Fruit fly (Drosophila melanogaster) whole organism, embryonic: Measurements from ENCODE around the gene CG9643.
A peak's percentile ranks its signal among the peaks of the same experiment; 100 is the strongest.

ENCODE experiments used
- Atf-2 ChIP-seq: fragments of 200-800 bp; sonication (Bioruptor generic); optimal IDR thresholded peaks from 2 replicates; lab custom pipeline; 2016; ENCODE audit warnings: missing biosample characterization, missing genetic modification characterization
- CG11093 ChIP-seq: fragments of 200-800 bp; sonication (Bioruptor generic); IDR thresholded peaks from 3 replicates; pipeline ENCODE4 v1.3.6; 2022; ENCODE audit warnings: missing biosample characterization, missing genetic modification characterization
- CG11247 ChIP-seq: fragments of 200-800 bp; sonication (Bioruptor generic); IDR thresholded peaks from 2 replicates; pipeline ENCODE4 v1.3.6; 2022; ENCODE audit warnings: missing biosample characterization, missing genetic modification characterization
- CG13123 ChIP-seq: fragments of 200-800 bp; sonication (Bioruptor generic); optimal IDR thresholded peaks from 2 replicates; lab custom pipeline; 2016; ENCODE audit warnings: missing biosample characterization, missing genetic modification characterization
- CG13287 ChIP-seq: fragments of 200-800 bp; sonication (Bioruptor generic); IDR thresholded peaks from 2 replicates; pipeline ENCODE4 v1.3.6; 2022; ENCODE audit warnings: missing biosample characterization, missing genetic modification characterization; ENCODE audit not compliant: partially characterized antibody
- CG13624 ChIP-seq: fragments of 200-800 bp; sonication (Bioruptor generic); optimal IDR thresholded peaks from 2 replicates; lab custom pipeline; 2016; ENCODE audit warnings: missing biosample characterization, missing genetic modification characterization
- CG14965 ChIP-seq: fragments of 200-800 bp; sonication (Bioruptor generic); optimal IDR thresholded peaks from 2 replicates; lab custom pipeline; 2016; ENCODE audit warnings: missing biosample characterization, missing genetic modification characterization, borderline replicate concordance
- CG15514 ChIP-seq: fragments of 200-800 bp; sonication (Bioruptor generic); optimal IDR thresholded peaks from 3 replicates; lab custom pipeline; 2017; ENCODE audit warnings: missing biosample characterization, missing genetic modification characterization, mild to moderate bottlenecking, moderate library complexity, missing genetic modification reagents
- CG1647 ChIP-seq: fragments of 200-800 bp; sonication (Bioruptor generic); optimal IDR thresholded peaks from 3 replicates; lab custom pipeline; 2016; ENCODE audit warnings: missing biosample characterization, missing genetic modification characterization
- CG1792 ChIP-seq: fragments of 200-800 bp; sonication (Bioruptor generic); optimal IDR thresholded peaks from 2 replicates; lab custom pipeline; 2016; ENCODE audit warnings: missing biosample characterization, missing genetic modification characterization
- CG2875 ChIP-seq: fragments of 200-800 bp; sonication (Bioruptor generic); optimal IDR thresholded peaks from 2 replicates; lab custom pipeline; 2017; ENCODE audit warnings: missing biosample characterization, mild to moderate bottlenecking, missing genetic modification characterization, missing genetic modification reagents
- CG30020 ChIP-seq: fragments of 200-800 bp; optimal IDR thresholded peaks from 2 replicates; lab custom pipeline; 2019; ENCODE audit warnings: missing biosample characterization, mild to moderate bottlenecking, missing genetic modification characterization, moderate library complexity
- CG3065 ChIP-seq: fragments of 200-800 bp; sonication (Bioruptor generic); optimal IDR thresholded peaks from 2 replicates; lab custom pipeline; 2016; ENCODE audit warnings: missing biosample characterization, missing genetic modification characterization
- CG32532 ChIP-seq: fragments of 200-800 bp; sonication (Bioruptor generic); IDR thresholded peaks from 2 replicates; pipeline ENCODE4 v1.3.6; 2022; ENCODE audit warnings: missing biosample characterization, missing genetic modification characterization
- CG6175 ChIP-seq: fragments of 200-800 bp; sonication (Bioruptor generic); IDR thresholded peaks from 3 replicates; pipeline ENCODE4 v1.3.6; 2022; ENCODE audit warnings: missing biosample characterization, missing genetic modification characterization
- CG6683 ChIP-seq: fragments of 200-800 bp; sonication (Bioruptor generic); optimal IDR thresholded peaks from 2 replicates; lab custom pipeline; 2017; ENCODE audit warnings: missing biosample characterization, mild to moderate bottlenecking, missing genetic modification characterization, missing genetic modification reagents
- CG9215 ChIP-seq: fragments of 200-800 bp; sonication (Bioruptor generic); IDR thresholded peaks from 2 replicates; pipeline ENCODE4 v1.3.6; 2022; ENCODE audit warnings: missing biosample characterization, missing genetic modification characterization
- CHES-1-like ChIP-seq: fragments of 200-800 bp; sonication (Bioruptor generic); optimal IDR thresholded peaks from 2 replicates; lab custom pipeline; 2016; ENCODE audit warnings: missing biosample characterization, missing genetic modification characterization
- CTCF ChIP-seq: fragments of 200-800 bp; sonication (Bioruptor generic); optimal IDR thresholded peaks from 2 replicates; lab custom pipeline; 2017; ENCODE audit warnings: missing biosample characterization, mild to moderate bottlenecking, missing genetic modification characterization, moderate library complexity
- CoRest ChIP-seq: fragments of 200-800 bp; sonication (Bioruptor generic); optimal IDR thresholded peaks from 3 replicates; lab custom pipeline; 2018; ENCODE audit warnings: missing biosample characterization, mild to moderate bottlenecking, missing genetic modification characterization, moderate library complexity
- D19B ChIP-seq: fragments of 200-800 bp; sonication (Bioruptor generic); optimal IDR thresholded peaks from 2 replicates; lab custom pipeline; 2017; ENCODE audit warnings: missing biosample characterization, mild to moderate bottlenecking, missing genetic modification characterization
- Dip3 ChIP-seq: fragments of 200-800 bp; sonication (Bioruptor generic); optimal IDR thresholded peaks from 3 replicates; lab custom pipeline; 2016; ENCODE audit warnings: missing biosample characterization, missing genetic modification characterization
- Doc3 ChIP-seq: fragments of 200-800 bp; sonication (Bioruptor generic); IDR thresholded peaks from 3 replicates; pipeline ENCODE4 v1.3.6; 2022; ENCODE audit warnings: missing biosample characterization, missing genetic modification characterization; ENCODE audit not compliant: partially characterized antibody
- Eip74EF ChIP-seq, 2 experiments: fragments of 200-800 bp in 1 of 2; fragments of >200 bp in 1 of 2; sonication (Bioruptor generic) in 1 of 2; optimal IDR thresholded peaks; 2 replicates each; lab custom pipeline; 2017 to 2019; ENCODE audit warnings: missing biosample characterization in 2 of 2, missing genetic modification characterization in 2 of 2, mild to moderate bottlenecking in 1 of 2, moderate library complexity in 1 of 2
- Ets65A ChIP-seq: fragments of 200-800 bp; sonication (Bioruptor generic); peaks from one replicate; lab custom pipeline; 2016; ENCODE audit warnings: missing biosample characterization, missing genetic modification characterization
- H15 ChIP-seq: fragments of 200-800 bp; sonication (Bioruptor generic); IDR thresholded peaks from 3 replicates; pipeline ENCODE4 v1.3.6; 2022; ENCODE audit warnings: missing biosample characterization, missing genetic modification characterization
- HmgD ChIP-seq: fragments of 200-800 bp; sonication (Bioruptor generic); optimal IDR thresholded peaks from 3 replicates; lab custom pipeline; 2016; ENCODE audit warnings: missing biosample characterization, missing genetic modification characterization
- HmgZ ChIP-seq: fragments of 200-800 bp; sonication (Bioruptor generic); optimal IDR thresholded peaks from 2 replicates; lab custom pipeline; 2018; ENCODE audit warnings: missing biosample characterization, mild to moderate bottlenecking, missing genetic modification characterization
- NC2α ChIP-seq: fragments of 200-800 bp; sonication (Bioruptor generic); optimal IDR thresholded peaks from 2 replicates; lab custom pipeline; 2016; ENCODE audit warnings: missing biosample characterization, missing genetic modification characterization
- Neu2 ChIP-seq: fragments of 200-800 bp; sonication (Bioruptor generic); optimal IDR thresholded peaks from 3 replicates; lab custom pipeline; 2016; ENCODE audit warnings: missing biosample characterization, missing genetic modification characterization, borderline replicate concordance
- Rfx ChIP-seq: fragments of 200-800 bp; sonication (Bioruptor generic); IDR thresholded peaks from 2 replicates; pipeline ENCODE4 v1.3.6; 2022; ENCODE audit warnings: missing biosample characterization, missing genetic modification characterization
- Sox102F ChIP-seq: fragments of 200-800 bp; sonication (Bioruptor generic); optimal IDR thresholded peaks from 2 replicates; lab custom pipeline; 2018; ENCODE audit warnings: missing biosample characterization, mild to moderate bottlenecking, missing genetic modification characterization, moderate library complexity
- Tbp ChIP-seq: fragments of >200 bp; optimal IDR thresholded peaks from 2 replicates; lab custom pipeline; 2018; ENCODE audit warnings: missing biosample characterization, missing genetic modification characterization
- ab ChIP-seq: fragments of 200-800 bp; sonication (Bioruptor generic); optimal IDR thresholded peaks from 2 replicates; lab custom pipeline; 2016; ENCODE audit warnings: missing biosample characterization, missing genetic modification characterization
- ap ChIP-seq: fragments of 200-800 bp; sonication (Bioruptor generic); IDR thresholded peaks from 2 replicates; pipeline ENCODE4 v1.3.6; 2022; ENCODE audit warnings: missing biosample characterization, missing genetic modification characterization
- ase ChIP-seq: fragments of 200-800 bp; sonication (Bioruptor generic); IDR thresholded peaks from 3 replicates; pipeline ENCODE4 v1.3.6; 2022; ENCODE audit warnings: missing biosample characterization, missing genetic modification characterization
- crc ChIP-seq: fragments of 200-800 bp; sonication (Bioruptor generic); optimal IDR thresholded peaks from 2 replicates; lab custom pipeline; 2016; ENCODE audit warnings: missing biosample characterization, missing genetic modification characterization
- cwo ChIP-seq: fragments of 200-800 bp; sonication (Bioruptor generic); optimal IDR thresholded peaks from 3 replicates; lab custom pipeline; 2017; ENCODE audit warnings: missing biosample characterization, missing genetic modification characterization, mild to moderate bottlenecking, moderate library complexity, missing genetic modification reagents
- da ChIP-seq: fragments of 200-800 bp; sonication (Bioruptor generic); optimal IDR thresholded peaks from 2 replicates; lab custom pipeline; 2016; ENCODE audit warnings: missing biosample characterization, missing genetic modification characterization
- danr ChIP-seq: fragments of 200-800 bp; sonication (Bioruptor generic); IDR thresholded peaks from 2 replicates; pipeline ENCODE4 v1.3.6; 2022; ENCODE audit warnings: missing biosample characterization, missing genetic modification characterization
- ems ChIP-seq: fragments of 200-800 bp; sonication (Bioruptor generic); optimal IDR thresholded peaks from 3 replicates; lab custom pipeline; 2016; ENCODE audit warnings: missing biosample characterization, missing genetic modification characterization
- her ChIP-seq: fragments of 200-800 bp; sonication (Bioruptor generic); optimal IDR thresholded peaks from 2 replicates; lab custom pipeline; 2016; ENCODE audit warnings: missing biosample characterization, missing genetic modification characterization
- hth ChIP-seq: fragments of >200 bp; optimal IDR thresholded peaks from 2 replicates; lab custom pipeline; 2017; ENCODE audit warnings: inconsistent platforms
- lola ChIP-seq, 3 experiments: fragments of >200 bp in 2 of 3; fragments of 200-800 bp in 1 of 3; sonication (Bioruptor generic) in 1 of 3; optimal IDR thresholded peaks; 2 replicates each; lab custom pipeline; 2017 to 2019; ENCODE audit warnings: missing biosample characterization in 3 of 3, missing genetic modification characterization in 3 of 3, mild to moderate bottlenecking in 1 of 3, moderate library complexity in 1 of 3
- mirr ChIP-seq: fragments of 200-800 bp; sonication (Bioruptor generic); optimal IDR thresholded peaks from 3 replicates; lab custom pipeline; 2018; ENCODE audit warnings: missing biosample characterization, mild to moderate bottlenecking, missing genetic modification characterization
- nerfin-1 ChIP-seq: fragments of 200-800 bp; sonication (Bioruptor generic); optimal IDR thresholded peaks from 3 replicates; lab custom pipeline; 2019; ENCODE audit warnings: missing biosample characterization, mild to moderate bottlenecking, missing genetic modification characterization, moderate library complexity
- psq ChIP-seq: fragments of 200-800 bp; sonication (Bioruptor generic); optimal IDR thresholded peaks from 2 replicates; lab custom pipeline; 2017; ENCODE audit warnings: missing biosample characterization, missing genetic modification characterization
- row ChIP-seq: fragments of 200-800 bp; sonication (Bioruptor generic); IDR thresholded peaks from 3 replicates; pipeline ENCODE4 v1.3.6; 2022; ENCODE audit warnings: missing biosample characterization, missing genetic modification characterization
- sens ChIP-seq: fragments of 200-800 bp; sonication (Bioruptor generic); peaks from one replicate; lab custom pipeline; 2016; ENCODE audit warnings: missing biosample characterization, missing genetic modification characterization
- sisA ChIP-seq: fragments of 200-800 bp; sonication (Bioruptor generic); IDR thresholded peaks from 2 replicates; pipeline ENCODE4 v1.3.6; 2022; ENCODE audit warnings: missing biosample characterization, missing genetic modification characterization
- sug ChIP-seq: fragments of 200-800 bp; optimal IDR thresholded peaks from 2 replicates; lab custom pipeline; 2019; ENCODE audit warnings: missing biosample characterization, mild to moderate bottlenecking, missing genetic modification characterization, moderate library complexity
- yki ChIP-seq: fragments of >200 bp; optimal IDR thresholded peaks from 3 replicates; lab custom pipeline; 2018

Gene CG9643

dm6 chr2L:2972439-2972936, 6.6 kb downstream of the CG9643 start, which contains the start of the genes Rrp1 and gammaTub23C (continued):
- TF ChIP-seq sug (peak; percentile 91), CG6683 (peak; percentile 52), mirr (peak; percentile 51), Tbp (GFP tag; lab: Kevin White, UChicago) (no peak), ap (GFP tag; lab: Robert Waterston, UW) (peak; percentile 47; the same call in 1 of the 2 replicates), Atf-2 (GFP tag; lab: Kevin White, UChicago) (peak; percentile 69), Dip3 (GFP tag; lab: Kevin White, UChicago) (peak; percentile 81), D19B (peak; percentile 82), nerfin-1 (tag; lab: Kevin White, UChicago) (peak; percentile 89), psq (GFP tag; lab: Kevin White, UChicago) (peak; percentile 71), Neu2 (GFP tag; lab: Kevin White, UChicago) (no peak), her (GFP tag; lab: Kevin White, UChicago) (peak; percentile 14), CG32532 (GFP tag; lab: Robert Waterston, UW) (peak; percentile 83), row (GFP tag; lab: Robert Waterston, UW) (peak; percentile 93), CoRest (peak; percentile 97), CG14965 (GFP tag; lab: Kevin White, UChicago) (no peak), CG30020 (tag; lab: Kevin White, UChicago) (peak; percentile 83), HmgZ (tag; lab: Kevin White, UChicago) (peak; percentile 78), CG3065 (GFP tag; lab: Kevin White, UChicago) (peak; percentile 88), Ets65A (GFP tag; lab: Kevin White, UChicago) (peak; percentile 95), da (GFP tag; lab: Kevin White, UChicago) (no peak), lola (GFP tag; optimal IDR thresholded peaks at IDR 0.05; lab: Kevin White, UChicago) (peak in 1 of 3 experiments; percentile 95), Doc3 (GFP tag; lab: Robert Waterston, UW) (no peak), CG13287 (GFP tag; lab: Robert Waterston, UW) (0 out of 2 replicates have a peak, but pooled peaks have one; percentile 6), hth (no peak), danr (peak; percentile 47; the same call in 1 of the 2 replicates), CG2875 (GFP tag; lab: Kevin White, UChicago) (peak; percentile 73), ab (GFP tag; lab: Kevin White, UChicago) (peak; percentile 48), CG6175 (GFP tag; lab: Robert Waterston, UW) (0 out of 3 replicates have a peak, but pooled peaks have one; percentile 33), CG11093 (GFP tag; lab: Robert Waterston, UW) (peak; percentile 88; the same call in 2 of the 3 replicates), HmgD (peak; percentile 6), CG13123 (GFP tag; lab: Kevin White, UChicago) (peak; percentile 53), cwo (peak; percentile 79), CG9215 (GFP tag; lab: Robert Waterston, UW) (peak; percentile 89), CG13624 (peak; percentile 73), Eip74EF (GFP tag; optimal IDR thresholded peaks at IDR 0.05; lab: Kevin White, UChicago) (peak in 1 of 2 experiments; percentile 86), CG11247 (GFP tag; lab: Robert Waterston, UW) (peak; percentile 66), crc (GFP tag; lab: Kevin White, UChicago) (no peak), CHES-1-like (GFP tag; lab: Kevin White, UChicago) (peak; percentile 78), CG1647 (GFP tag; lab: Kevin White, UChicago) (peak; percentile 60), sens (peak; percentile 96), CTCF (peak; percentile 48), ems (GFP tag; lab: Kevin White, UChicago) (peak; percentile 75), Rfx (GFP tag; lab: Robert Waterston, UW) (peak; percentile 83), yki (no peak), CG1792 (peak; percentile 56), H15 (peak; percentile 74; the same call in 2 of the 3 replicates), Sox102F (GFP tag; lab: Kevin White, UChicago) (peak; percentile 87), CG15514 (GFP tag; lab: Kevin White, UChicago) (peak; percentile 72), ase (GFP tag; lab: Robert Waterston, UW) (peak; percentile 78), NC2α (GFP tag; lab: Kevin White, UChicago) (no peak), sisA (GFP tag; lab: Robert Waterston, UW) (peak; percentile 87)
